Worm (Caenorhabditis elegans) whole organism, L2 larva: ENCODE data around the gene msp-58.

Experiments
- R02D3.7 ChIP-seq: fragments of 150-350 bp; optimal IDR thresholded peaks from 2 replicates; lab custom pipeline; 2014; ENCODE audit warnings: missing biosample characterization, missing genetic modification characterization
- alr-1 ChIP-seq: fragments of 150-350 bp; optimal IDR thresholded peaks from 2 replicates; lab custom pipeline; 2014; ENCODE audit warnings: missing biosample characterization, missing genetic modification characterization
- ceh-82 ChIP-seq: fragments of 150-350 bp; optimal IDR thresholded peaks from 2 replicates; lab custom pipeline; 2014; ENCODE audit warnings: missing biosample characterization, missing genetic modification characterization
- elt-3 ChIP-seq: sonication (generic microtip); optimal IDR thresholded peaks from 2 replicates; lab custom pipeline; 2017; ENCODE audit warnings: missing biosample characterization, missing genetic modification characterization
- fos-1 ChIP-seq: fragments of 150-350 bp; optimal IDR thresholded peaks from 2 replicates; lab custom pipeline; 2014; ENCODE audit warnings: missing biosample characterization, missing genetic modification characterization
- lin-11 ChIP-seq: fragments of 150-350 bp; sonication (generic microtip); optimal IDR thresholded peaks from 2 replicates; lab custom pipeline; 2014; ENCODE audit warnings: missing biosample characterization, missing genetic modification characterization, inconsistent platforms, mixed read lengths
- mdl-1 ChIP-seq, 2 experiments: fragments of 150-350 bp in 1 of 2; sonication (generic microtip) in 1 of 2; optimal IDR thresholded peaks; 2 replicates each; lab custom pipeline; 2017; ENCODE audit warnings: missing biosample characterization in 2 of 2, missing genetic modification characterization in 2 of 2
- nhr-23 ChIP-seq: fragments of 150-350 bp; optimal IDR thresholded peaks from 2 replicates; lab custom pipeline; 2014; ENCODE audit warnings: missing biosample characterization, missing genetic modification reagents, missing genetic modification characterization
- nhr-237 ChIP-seq: fragments of 150-350 bp; optimal IDR thresholded peaks from 2 replicates; lab custom pipeline; 2014; ENCODE audit warnings: missing biosample characterization, missing genetic modification characterization
- zag-1 ChIP-seq: fragments of 150-350 bp; optimal IDR thresholded peaks from 2 replicates; lab custom pipeline; 2014; ENCODE audit warnings: missing biosample characterization, missing genetic modification characterization

- no peak for TF ChIP-seq nhr-23
- no peak for TF ChIP-seq lin-11 (tag; lab: Kevin White, UChicago)
- TF ChIP-seq fos-1 = no peak
- no peak for TF ChIP-seq zag-1 (tag; lab: Kevin White, UChicago)
- TF ChIP-seq elt-3 = no peak
- TF ChIP-seq R02D3.7 = no peak
- TF ChIP-seq alr-1 (tag; lab: Kevin White, UChicago) = no peak
- TF ChIP-seq nhr-237 (tag; lab: Kevin White, UChicago) = no peak
- no peak for TF ChIP-seq ceh-82 (tag; lab: Kevin White, UChicago)
- no peak for TF ChIP-seq mdl-1 (tag; optimal IDR thresholded peaks at IDR 0.05; lab: Kevin White, UChicago)
Observed at ce11 chrIV:5318835-5319303, 10.5 kb downstream of the msp-58 start, which contains the start of gene slc-46A.
